Comparison of ENCODE assay signal across 2 fruit fly cellular contexts in the genomic region with DNA sequence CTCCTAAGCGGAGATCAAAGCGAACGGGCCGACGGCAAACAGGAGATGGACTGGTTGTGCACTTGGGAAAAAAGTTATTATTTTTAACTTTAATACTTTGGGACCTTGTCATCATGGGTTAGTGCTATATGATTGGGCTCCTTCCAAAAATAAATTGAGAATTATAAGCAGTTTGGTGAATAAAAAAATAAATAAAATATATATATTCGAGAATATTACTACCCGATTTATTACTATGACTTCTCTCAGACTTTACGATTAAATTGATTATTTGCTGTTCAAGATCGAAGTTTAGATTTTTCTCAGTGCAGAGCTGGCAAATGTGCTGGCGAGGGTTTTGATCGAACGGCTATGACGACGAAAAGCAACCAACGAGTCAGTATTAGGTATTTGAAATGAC.
TF ChIP-seq lines count a peak whose summit lies in the region.

No protein-coding gene starts in this region.

TF ChIP-seq in whole organism, embryonic, 481 proteins besides CTCF, POLR2A, EP300 and RAD21 (continued from another document and continues in another):
- TF ChIP-seq Vsx1 (GFP tag; optimal IDR thresholded peaks at IDR 0.05; lab: Kevin White, UChicago) (peak; percentile 23), org-1 (GFP tag; optimal IDR thresholded peaks at IDR 0.05; lab: Kevin White, UChicago) (peak; percentile 16), slp2 (GFP tag; optimal IDR thresholded peaks at IDR 0.05; lab: Kevin White, UChicago) (no peak), CG17612 (GFP tag; IDR thresholded peaks at IDR 0.05; lab: Robert Waterston, UW) (no peak), corto (GFP tag; optimal IDR thresholded peaks at IDR 0.05; lab: Kevin White, UChicago) (no peak), Myb (GFP tag; optimal IDR thresholded peaks at IDR 0.05; lab: Kevin White, UChicago) (no peak), Gug (GFP tag; IDR thresholded peaks at IDR 0.05; lab: Robert Waterston, UW) (peak; percentile 7; the same call in 1 of the 4 replicates), sd (tag; optimal IDR thresholded peaks at IDR 0.05; lab: Kevin White, UChicago) (no peak), CG10366 (GFP tag; IDR thresholded peaks at IDR 0.05; lab: Robert Waterston, UW) (no peak), NC2β (GFP tag; optimal IDR thresholded peaks at IDR 0.05; lab: Kevin White, UChicago) (no peak), dati (GFP tag; IDR thresholded peaks at IDR 0.05; lab: Robert Waterston, UW) (no peak), emc (GFP tag; optimal IDR thresholded peaks at IDR 0.05; lab: Kevin White, UChicago) (no peak), otp (GFP tag; IDR thresholded peaks at IDR 0.05; lab: Robert Waterston, UW) (no peak), ERR (GFP tag; optimal IDR thresholded peaks at IDR 0.05; lab: Kevin White, UChicago) (no peak), hkb (optimal IDR thresholded peaks at IDR 0.05; lab: Kevin White, UChicago) (no peak), hkb (GFP tag; IDR thresholded peaks at IDR 0.05; lab: Robert Waterston, UW) (peak; percentile 28; the same call in 1 of the 2 replicates), CG2199 (GFP tag; IDR thresholded peaks at IDR 0.05; lab: Robert Waterston, UW) (no peak), CG11560 (tag; IDR thresholded peaks at IDR 0.05; lab: Robert Waterston, UW) (no peak), inv (GFP tag; IDR thresholded peaks at IDR 0.05; lab: Robert Waterston, UW; ENCODE audit: partially characterized antibody) (no peak), ash1 (GFP tag; optimal IDR thresholded peaks at IDR 0.05; lab: Kevin White, UChicago) (no peak), CG6813 (GFP tag; optimal IDR thresholded peaks at IDR 0.05; lab: Kevin White, UChicago) (peak; percentile 54), Nf-YB (GFP tag; optimal IDR thresholded peaks at IDR 0.05; lab: Kevin White, UChicago) (no peak), Elba2 (GFP tag; optimal IDR thresholded peaks at IDR 0.05; lab: Kevin White, UChicago) (no peak), gsb (GFP tag; IDR thresholded peaks at IDR 0.05; lab: Robert Waterston, UW) (no peak; the same call in 1 of the 2 replicates), CG30403 (GFP tag; optimal IDR thresholded peaks at IDR 0.05; lab: Kevin White, UChicago) (peak; percentile 33), MESR4 (GFP tag; optimal IDR thresholded peaks at IDR 0.05; lab: Kevin White, UChicago) (no peak), danr (GFP tag; IDR thresholded peaks at IDR 0.05; lab: Robert Waterston, UW) (no peak), CG1792 (GFP tag; optimal IDR thresholded peaks at IDR 0.05; lab: Kevin White, UChicago) (no peak), exex (tag; optimal IDR thresholded peaks at IDR 0.05; lab: Kevin White, UChicago) (no peak), CG15073 (GFP tag; optimal IDR thresholded peaks at IDR 0.05; lab: Kevin White, UChicago) (no peak), CG3407 (GFP tag; optimal IDR thresholded peaks at IDR 0.05; lab: Kevin White, UChicago) (no peak), CG14965 (GFP tag; optimal IDR thresholded peaks at IDR 0.05; lab: Kevin White, UChicago; ENCODE audit: borderline replicate concordance) (no peak), dimm (GFP tag; IDR thresholded peaks at IDR 0.05; lab: Robert Waterston, UW) (no peak), Hr39 (optimal IDR thresholded peaks at IDR 0.05; lab: Kevin White, UChicago) (no peak), CG34376 (GFP tag; optimal IDR thresholded peaks at IDR 0.05; lab: Kevin White, UChicago) (no peak), CG3065 (GFP tag; optimal IDR thresholded peaks at IDR 0.05; lab: Kevin White, UChicago) (no peak), Adf1 (GFP tag; IDR thresholded peaks at IDR 0.05; lab: Robert Waterston, UW) (no peak), ssp (GFP tag; IDR thresholded peaks at IDR 0.05; lab: Robert Waterston, UW) (0 out of 2 replicates have a peak, but pooled peaks have one; percentile 11), fd64A (GFP tag; optimal IDR thresholded peaks at IDR 0.05; lab: Kevin White, UChicago) (no peak), stc (GFP tag; IDR thresholded peaks at IDR 0.05; lab: Robert Waterston, UW) (no peak), Ada2b (GFP tag; IDR thresholded peaks at IDR 0.05; lab: Robert Waterston, UW) (peak; percentile 46; the same call in 1 of the 2 replicates), CG3163 (GFP tag; optimal IDR thresholded peaks at IDR 0.05; lab: Kevin White, UChicago) (no peak), CG16815 (GFP tag; optimal IDR thresholded peaks at IDR 0.05; lab: Kevin White, UChicago) (peak; percentile 19), CG5953 (GFP tag; IDR thresholded peaks at IDR 0.05; lab: Robert Waterston, UW) (no peak), CG1647 (GFP tag; optimal IDR thresholded peaks at IDR 0.05; lab: Kevin White, UChicago) (no peak), zfh1 (GFP tag; IDR thresholded peaks at IDR 0.05; lab: Robert Waterston, UW) (peak; percentile 79), salm (tag; optimal IDR thresholded peaks at IDR 0.05; lab: Kevin White, UChicago) (no peak), E2f1 (GFP tag; IDR thresholded peaks at IDR 0.05; lab: Robert Waterston, UW) (peak; percentile 46; the same call in 1 of the 2 replicates), eve (GFP tag; optimal IDR thresholded peaks at IDR 0.05; lab: Kevin White, UChicago) (no peak), CG10979 (tag; optimal IDR thresholded peaks at IDR 0.05; lab: Kevin White, UChicago) (peak; percentile 67), Drgx (GFP tag; IDR thresholded peaks at IDR 0.05; lab: Robert Waterston, UW) (peak; percentile 39; the same call in 1 of the 2 replicates), Taf1 (GFP tag; IDR thresholded peaks at IDR 0.05; lab: Robert Waterston, UW) (no peak), HLHmδ (GFP tag; optimal IDR thresholded peaks at IDR 0.05; lab: Kevin White, UChicago) (no peak), B-H2 (GFP tag; optimal IDR thresholded peaks at IDR 0.05; lab: Kevin White, UChicago) (no peak), CG34422 (GFP tag; IDR thresholded peaks at IDR 0.05; lab: Robert Waterston, UW) (no peak), CG31224 (GFP tag; IDR thresholded peaks at IDR 0.05; lab: Robert Waterston, UW) (peak; percentile 28; the same call in 1 of the 2 replicates), CG14667 (GFP tag; IDR thresholded peaks at IDR 0.05; lab: Robert Waterston, UW) (0 out of 2 replicates have a peak, but pooled peaks have one; percentile 31), ham (GFP tag; IDR thresholded peaks at IDR 0.05; lab: Robert Waterston, UW) (no peak), CG3847 (GFP tag; IDR thresholded peaks at IDR 0.05; lab: Robert Waterston, UW) (no peak), zfh2 (GFP tag; optimal IDR thresholded peaks at IDR 0.05; lab: Kevin White, UChicago) (no peak), CG8388 (GFP tag; optimal IDR thresholded peaks at IDR 0.05; lab: Kevin White, UChicago) (peak; percentile 44), CG9876 (GFP tag; optimal IDR thresholded peaks at IDR 0.05; lab: Kevin White, UChicago) (no peak), ttk (GFP tag; IDR thresholded peaks at IDR 0.05; lab: Robert Waterston, UW) (no peak), ci (GFP tag; IDR thresholded peaks at IDR 0.05; lab: Robert Waterston, UW) (no peak), gro (GFP tag; optimal IDR thresholded peaks at IDR 0.05; lab: Kevin White, UChicago) (no peak)

TF ChIP-seq in whole organism, prepupa, 60 proteins besides CTCF, POLR2A, EP300 and RAD21 (continued from another document):
- TF ChIP-seq net (GFP tag; optimal IDR thresholded peaks at IDR 0.05; lab: Kevin White, UChicago) (no peak), CG6276 (GFP tag; optimal IDR thresholded peaks at IDR 0.05; lab: Kevin White, UChicago) (peak; percentile 45), CG3919 (GFP tag; optimal IDR thresholded peaks at IDR 0.05; lab: Kevin White, UChicago) (peak; percentile 31), topi (GFP tag; optimal IDR thresholded peaks at IDR 0.05; lab: Kevin White, UChicago) (peak; percentile 1), CG7368 (GFP tag; optimal IDR thresholded peaks at IDR 0.05; lab: Kevin White, UChicago) (no peak), Ets21C (GFP tag; optimal IDR thresholded peaks at IDR 0.05; lab: Kevin White, UChicago) (no peak)
